Fruit fly (Drosophila melanogaster) whole organism, embryonic: ENCODE data around the gene Blm.
A peak's percentile ranks its signal among the peaks of the same experiment; 100 is the strongest.

ENCODE experiments used
- ATbp ChIP-seq: fragments of 200-800 bp; sonication (Bioruptor generic); optimal IDR thresholded peaks from 2 replicates; lab custom pipeline; 2017; ENCODE audit warnings: missing biosample characterization, mild to moderate bottlenecking, missing genetic modification characterization, missing genetic modification reagents
- Asciz ChIP-seq: fragments of 200-800 bp; sonication (Bioruptor generic); optimal IDR thresholded peaks from 2 replicates; lab custom pipeline; 2017; ENCODE audit warnings: missing biosample characterization, mild to moderate bottlenecking, missing genetic modification characterization, missing genetic modification reagents
- CG12769 ChIP-seq: fragments of 200-800 bp; sonication (Bioruptor generic); optimal IDR thresholded peaks from 2 replicates; lab custom pipeline; 2019; ENCODE audit warnings: missing biosample characterization, mild to moderate bottlenecking, missing genetic modification characterization, moderate library complexity
- CG13894 ChIP-seq: fragments of 200-800 bp; sonication (Bioruptor generic); optimal IDR thresholded peaks from 3 replicates; lab custom pipeline; 2018; ENCODE audit warnings: missing biosample characterization, mild to moderate bottlenecking, missing genetic modification characterization, moderate library complexity
- CG14441 ChIP-seq: fragments of 200-800 bp; sonication (Bioruptor generic); IDR thresholded peaks from 2 replicates; pipeline ENCODE4 v1.3.6; 2022; ENCODE audit warnings: missing biosample characterization, missing genetic modification characterization
- CG1602 ChIP-seq: fragments of 200-800 bp; sonication (Bioruptor generic); optimal IDR thresholded peaks from 3 replicates; lab custom pipeline; 2016; ENCODE audit warnings: missing biosample characterization, missing genetic modification characterization
- CG1603 ChIP-seq: fragments of 200-800 bp; sonication (Bioruptor generic); optimal IDR thresholded peaks from 2 replicates; lab custom pipeline; 2019; ENCODE audit warnings: missing biosample characterization, mild to moderate bottlenecking, missing genetic modification characterization, moderate library complexity
- CG17186 ChIP-seq: fragments of 200-800 bp; sonication (Bioruptor generic); optimal IDR thresholded peaks from 3 replicates; lab custom pipeline; 2017; ENCODE audit warnings: missing biosample characterization, missing genetic modification reagents, missing genetic modification characterization
- CG17328 ChIP-seq: fragments of 200-800 bp; sonication (Bioruptor generic); IDR thresholded peaks from 2 replicates; pipeline ENCODE4 v1.3.6; 2022; ENCODE audit warnings: missing biosample characterization, missing genetic modification characterization
- CG17359 ChIP-seq: fragments of 200-800 bp; sonication (Bioruptor generic); optimal IDR thresholded peaks from 3 replicates; lab custom pipeline; 2018; ENCODE audit warnings: missing biosample characterization, mild to moderate bottlenecking, missing genetic modification characterization, moderate library complexity
- CG17612 ChIP-seq: fragments of 200-800 bp; sonication (Bioruptor generic); IDR thresholded peaks from 2 replicates; pipeline ENCODE4 v1.3.6; 2022; ENCODE audit warnings: missing biosample characterization, missing genetic modification characterization
- CG17802 ChIP-seq: fragments of 200-800 bp; sonication (Bioruptor generic); optimal IDR thresholded peaks from 2 replicates; lab custom pipeline; 2018; ENCODE audit warnings: missing biosample characterization, mild to moderate bottlenecking, missing genetic modification characterization, moderate library complexity
- CG1792 ChIP-seq: fragments of 200-800 bp; sonication (Bioruptor generic); optimal IDR thresholded peaks from 2 replicates; lab custom pipeline; 2016; ENCODE audit warnings: missing biosample characterization, missing genetic modification characterization
- CG1832 ChIP-seq: fragments of 200-800 bp; sonication (Bioruptor generic); optimal IDR thresholded peaks from 2 replicates; lab custom pipeline; 2017; ENCODE audit warnings: missing biosample characterization, mild to moderate bottlenecking, missing genetic modification characterization, inconsistent platforms
- CG30403 ChIP-seq: fragments of 200-800 bp; sonication (Bioruptor generic); optimal IDR thresholded peaks from 3 replicates; lab custom pipeline; 2016; ENCODE audit warnings: missing biosample characterization, missing genetic modification characterization
- CG31365 ChIP-seq: fragments of 200-800 bp; sonication (Bioruptor generic); optimal IDR thresholded peaks from 2 replicates; lab custom pipeline; 2018; ENCODE audit warnings: missing biosample characterization, mild to moderate bottlenecking, missing genetic modification characterization
- CG3726 ChIP-seq: fragments of 200-800 bp; sonication (Bioruptor generic); IDR thresholded peaks from 3 replicates; pipeline ENCODE4, ENCODE4 v1.3.6; 2022; ENCODE audit warnings: missing biosample characterization, missing genetic modification characterization
- CG4282 ChIP-seq: fragments of 200-800 bp; sonication (Bioruptor generic); optimal IDR thresholded peaks from 2 replicates; lab custom pipeline; 2016; ENCODE audit warnings: missing biosample characterization, missing genetic modification characterization
- CG4328 ChIP-seq: fragments of 200-800 bp; sonication (Bioruptor generic); optimal IDR thresholded peaks from 3 replicates; lab custom pipeline; 2017; ENCODE audit warnings: missing biosample characterization, missing genetic modification reagents, missing genetic modification characterization
- CG4730 ChIP-seq: fragments of 200-800 bp; sonication (Bioruptor generic); IDR thresholded peaks from 2 replicates; pipeline ENCODE4 v1.3.6; 2022; ENCODE audit warnings: missing biosample characterization, missing genetic modification characterization
- CG6765 ChIP-seq: fragments of 200-800 bp; sonication (Bioruptor generic); optimal IDR thresholded peaks from 3 replicates; lab custom pipeline; 2017; ENCODE audit warnings: missing biosample characterization, mild to moderate bottlenecking, missing genetic modification characterization
- CG8290 ChIP-seq, 3 experiments: fragments of 200-800 bp; sonication (Bioruptor generic); optimal IDR thresholded peaks; 2 replicates each; lab custom pipeline; 2016 to 2019; ENCODE audit warnings: missing biosample characterization in 3 of 3, missing genetic modification characterization in 3 of 3, mild to moderate bottlenecking in 2 of 3, moderate library complexity in 1 of 3
- CG9215 ChIP-seq: fragments of 200-800 bp; sonication (Bioruptor generic); IDR thresholded peaks from 2 replicates; pipeline ENCODE4 v1.3.6; 2022; ENCODE audit warnings: missing biosample characterization, missing genetic modification characterization
- D ChIP-seq, 2 experiments: fragments of 200-800 bp in 1 of 2; fragments of >200 bp in 1 of 2; sonication (Bioruptor generic) in 1 of 2; optimal IDR thresholded peaks; 2 replicates in 1 of 2; 3 replicates in 1 of 2; lab custom pipeline; 2017; ENCODE audit warnings: mild to moderate bottlenecking in 1 of 2, missing biosample characterization in 1 of 2, missing genetic modification characterization in 1 of 2, missing genetic modification reagents in 1 of 2
- Dbx ChIP-seq: fragments of 200-800 bp; sonication (Bioruptor generic); IDR thresholded peaks from 3 replicates; pipeline ENCODE4 v1.3.6; 2022; ENCODE audit warnings: missing biosample characterization, missing genetic modification characterization
- Dip2 ChIP-seq: fragments of 200-800 bp; sonication (Bioruptor generic); IDR thresholded peaks from 2 replicates; pipeline ENCODE4 v1.3.6; 2022; ENCODE audit warnings: missing biosample characterization, missing genetic modification characterization
- Dp ChIP-seq: fragments of 200-800 bp; sonication (Bioruptor generic); optimal IDR thresholded peaks from 2 replicates; lab custom pipeline; 2018; ENCODE audit warnings: missing biosample characterization, mild to moderate bottlenecking, missing genetic modification characterization, moderate library complexity
- HmgD ChIP-seq: fragments of 200-800 bp; sonication (Bioruptor generic); optimal IDR thresholded peaks from 3 replicates; lab custom pipeline; 2016; ENCODE audit warnings: missing biosample characterization, missing genetic modification characterization
- Hmr ChIP-seq: fragments of 200-800 bp; sonication (Bioruptor generic); optimal IDR thresholded peaks from 3 replicates; lab custom pipeline; 2017; ENCODE audit warnings: mild to moderate bottlenecking, missing biosample characterization, missing genetic modification reagents, missing genetic modification characterization
- Hmx ChIP-seq: fragments of 200-800 bp; sonication (Bioruptor generic); optimal IDR thresholded peaks from 2 replicates; lab custom pipeline; 2016; ENCODE audit warnings: missing biosample characterization, missing genetic modification characterization
- Myb ChIP-seq: fragments of 200-800 bp; sonication (Bioruptor generic); optimal IDR thresholded peaks from 2 replicates; lab custom pipeline; 2016; ENCODE audit warnings: missing biosample characterization, missing genetic modification characterization
- Nf-YB ChIP-seq: fragments of 200-800 bp; sonication (Bioruptor generic); optimal IDR thresholded peaks from 3 replicates; lab custom pipeline; 2019; ENCODE audit warnings: missing biosample characterization, mild to moderate bottlenecking, missing genetic modification characterization, moderate library complexity
- Scr ChIP-seq: fragments of 200-800 bp; sonication (Bioruptor generic); IDR thresholded peaks from 2 replicates; pipeline ENCODE4 v1.3.6; 2022; ENCODE audit warnings: missing biosample characterization, missing genetic modification characterization; ENCODE audit not compliant: partially characterized antibody
- TFAM ChIP-seq: fragments of 200-800 bp; sonication (Bioruptor generic); optimal IDR thresholded peaks from 2 replicates; lab custom pipeline; 2017; ENCODE audit warnings: missing biosample characterization, missing genetic modification characterization, inconsistent platforms
- abd-A ChIP-seq: fragments of 200-800 bp; sonication (Bioruptor generic); optimal IDR thresholded peaks from 3 replicates; lab custom pipeline; 2019; ENCODE audit warnings: missing biosample characterization, mild to moderate bottlenecking, missing genetic modification characterization, moderate library complexity
- ase ChIP-seq: fragments of 200-800 bp; sonication (Bioruptor generic); IDR thresholded peaks from 3 replicates; pipeline ENCODE4 v1.3.6; 2022; ENCODE audit warnings: missing biosample characterization, missing genetic modification characterization
- caup ChIP-seq: fragments of 200-800 bp; sonication (Bioruptor generic); optimal IDR thresholded peaks from 3 replicates; lab custom pipeline; 2017; ENCODE audit warnings: missing biosample characterization, mild to moderate bottlenecking, missing genetic modification characterization, moderate library complexity; ENCODE audit not compliant: severe bottlenecking
- ci ChIP-seq: fragments of 200-800 bp; sonication (Bioruptor generic); IDR thresholded peaks from 3 replicates; pipeline ENCODE4 v1.3.6; 2022; ENCODE audit warnings: missing biosample characterization, missing genetic modification characterization
- da ChIP-seq: fragments of 200-800 bp; sonication (Bioruptor generic); optimal IDR thresholded peaks from 2 replicates; lab custom pipeline; 2016; ENCODE audit warnings: missing biosample characterization, missing genetic modification characterization
- dysf ChIP-seq: fragments of 200-800 bp; sonication (Bioruptor generic); IDR thresholded peaks from 3 replicates; pipeline ENCODE4 v1.3.6; 2022; ENCODE audit warnings: missing biosample characterization, missing genetic modification characterization
- grau ChIP-seq: fragments of 200-800 bp; optimal IDR thresholded peaks from 3 replicates; lab custom pipeline; 2019; ENCODE audit warnings: missing biosample characterization, mild to moderate bottlenecking, missing genetic modification characterization, moderate library complexity
- insv ChIP-seq, 2 experiments: fragments of 200-800 bp; sonication (Bioruptor generic); optimal IDR thresholded peaks; 3 replicates each; lab custom pipeline; 2016 to 2018; ENCODE audit warnings: missing biosample characterization in 2 of 2, missing genetic modification characterization in 2 of 2
- lola ChIP-seq, 3 experiments: fragments of >200 bp in 2 of 3; fragments of 200-800 bp in 1 of 3; sonication (Bioruptor generic) in 1 of 3; optimal IDR thresholded peaks; 2 replicates each; lab custom pipeline; 2017 to 2019; ENCODE audit warnings: missing biosample characterization in 3 of 3, missing genetic modification characterization in 3 of 3, mild to moderate bottlenecking in 1 of 3, moderate library complexity in 1 of 3
- lov ChIP-seq, 2 experiments: fragments of 200-800 bp in 1 of 2; fragments of >200 bp in 1 of 2; sonication (Bioruptor generic) in 1 of 2; IDR thresholded peaks in 1 of 2; optimal IDR thresholded peaks in 1 of 2; 2 replicates in 1 of 2; 3 replicates in 1 of 2; pipeline versions ENCODE4 v1.3.6 to Lab custom; 2017 to 2022; ENCODE audit warnings: missing biosample characterization in 1 of 2, missing genetic modification characterization in 1 of 2
- mam ChIP-seq: fragments of 200-800 bp; sonication (Bioruptor generic); optimal IDR thresholded peaks from 3 replicates; lab custom pipeline; 2016; ENCODE audit warnings: missing biosample characterization, missing genetic modification characterization
- nerfin-1 ChIP-seq: fragments of 200-800 bp; sonication (Bioruptor generic); optimal IDR thresholded peaks from 3 replicates; lab custom pipeline; 2019; ENCODE audit warnings: missing biosample characterization, mild to moderate bottlenecking, missing genetic modification characterization, moderate library complexity
- wek ChIP-seq: fragments of 200-800 bp; sonication (Bioruptor generic); optimal IDR thresholded peaks from 3 replicates; lab custom pipeline; 2018; ENCODE audit warnings: missing biosample characterization, mild to moderate bottlenecking, missing genetic modification characterization, moderate library complexity

The Blm gene

dm6 chr3R:11779357-11780018 lies 37.9 kb upstream of the Blm start (continued):
- TF ChIP-seq mam (peak; percentile 14), Nf-YB (GFP tag; lab: Kevin White, UChicago) (peak; percentile 66), abd-A (tag; lab: Kevin White, UChicago) (no peak), grau (tag; lab: Kevin White, UChicago) (peak; percentile 80), CG13894 (no peak), nerfin-1 (tag; lab: Kevin White, UChicago) (peak; percentile 61), CG31365 (tag; lab: Kevin White, UChicago) (no peak), Dp (no peak), CG17328 (GFP tag; lab: Robert Waterston, UW) (peak; percentile 75), CG4328 (GFP tag; lab: Kevin White, UChicago) (no peak), insv (GFP tag; optimal IDR thresholded peaks at IDR 0.05; lab: Kevin White, UChicago) (no peak), Scr (GFP tag; lab: Robert Waterston, UW) (no peak), Myb (no peak), CG1792 (GFP tag; lab: Kevin White, UChicago) (no peak), CG3726 (GFP tag; lab: Robert Waterston, UW) (no peak), ase (peak; percentile 20; the same call in 1 of the 3 replicates), CG1602 (GFP tag; lab: Kevin White, UChicago) (peak; percentile 85)

- TF ChIP-seq CG4282 (GFP tag; lab: Kevin White, UChicago) = no peak
- no peak for TF ChIP-seq CG17802
- TF ChIP-seq dysf = no peak
- TF ChIP-seq CG9215 (GFP tag; lab: Robert Waterston, UW) = no peak
- no peak for TF ChIP-seq CG17359 (tag; lab: Kevin White, UChicago)
- TF ChIP-seq wek (GFP tag; lab: Kevin White, UChicago) = no peak
- no peak for TF ChIP-seq CG30403 (GFP tag; lab: Kevin White, UChicago)
- TF ChIP-seq Asciz (GFP tag; lab: Kevin White, UChicago) = no peak
- TF ChIP-seq ATbp (GFP tag; lab: Kevin White, UChicago) = no peak
- no peak for TF ChIP-seq CG6765 (GFP tag; lab: Kevin White, UChicago)
- 0 out of 2 replicates have a peak, but pooled peaks have one; percentile 5 for TF ChIP-seq CG4730 (GFP tag; lab: Robert Waterston, UW)
- TF ChIP-seq ci (GFP tag; lab: Robert Waterston, UW) = peak; percentile 83
- TF ChIP-seq lola (GFP tag; optimal IDR thresholded peaks at IDR 0.05; lab: Kevin White, UChicago) = no peak
- TF ChIP-seq Dbx = 0 out of 3 replicates have a peak, but pooled peaks have one; percentile 9
- TF ChIP-seq caup = no peak
- no peak for TF ChIP-seq da
- TF ChIP-seq CG14441 (GFP tag; lab: Robert Waterston, UW) = peak; percentile 21; the same call in 1 of the 2 replicates
- peak; percentile 66 for TF ChIP-seq CG12769 (tag; lab: Kevin White, UChicago)
- TF ChIP-seq CG17612 (GFP tag; lab: Robert Waterston, UW) = no peak
- no peak for TF ChIP-seq TFAM (GFP tag; lab: Kevin White, UChicago)
- TF ChIP-seq lov (optimal IDR thresholded peaks at IDR 0.05; lab: Kevin White, UChicago) = no peak
- TF ChIP-seq lov (GFP tag; IDR thresholded peaks at IDR 0.05; lab: Robert Waterston, UW) = 0 out of 3 replicates have a peak, but pooled peaks have one; percentile 31
- TF ChIP-seq CG1603 (tag; lab: Kevin White, UChicago) = peak; percentile 67
- no peak for TF ChIP-seq Dip2 (GFP tag; lab: Robert Waterston, UW)
- TF ChIP-seq D (optimal IDR thresholded peaks at IDR 0.05; lab: Kevin White, UChicago) = peak; percentile 88
- no peak for TF ChIP-seq D (GFP tag; optimal IDR thresholded peaks at IDR 0.05; lab: Kevin White, UChicago)
- no peak for TF ChIP-seq Hmx (GFP tag; lab: Kevin White, UChicago)
- no peak for TF ChIP-seq CG17186 (GFP tag; lab: Kevin White, UChicago)
- no peak for TF ChIP-seq CG1832 (GFP tag; lab: Kevin White, UChicago)
- TF ChIP-seq HmgD (GFP tag; lab: Kevin White, UChicago) = no peak
- TF ChIP-seq Hmr (GFP tag; lab: Kevin White, UChicago) = no peak
- TF ChIP-seq CG8290 (GFP tag; optimal IDR thresholded peaks at IDR 0.05; lab: Kevin White, UChicago) = no peak
- TF ChIP-seq CG8290 (tag; optimal IDR thresholded peaks at IDR 0.05; lab: Kevin White, UChicago) = peak in 1 of 2 experiments; percentile 56
These were observed 37.3 kb upstream of the Blm start for dm6 chr3R:11778879-11779278.
